Worm (Caenorhabditis elegans) whole organism, late embryonic: ENCODE results near the gene T20D4.11.
"Not testable (repeated sequence)": the region's sequence is repeated elsewhere in the genome, so short reads cannot be mapped to it uniquely, and the experiment has no call there.

Source experiments
- C08G9.2 ChIP-seq: sonication (generic microtip); optimal IDR thresholded peaks from 2 replicates; lab custom pipeline; 2016; ENCODE audit warnings: mild to moderate bottlenecking, missing genetic modification characterization, moderate library complexity, missing compliant biosample characterization
- F13H6.1 ChIP-seq: sonication (generic microtip); optimal IDR thresholded peaks from 2 replicates; lab custom pipeline; 2016; ENCODE audit warnings: missing genetic modification characterization, missing compliant biosample characterization
- K09A11.1 ChIP-seq: sonication (generic microtip); optimal IDR thresholded peaks from 2 replicates; lab custom pipeline; 2017; ENCODE audit warnings: antibody characterized with exemption, mild to moderate bottlenecking, missing genetic modification characterization, missing compliant biosample characterization; ENCODE audit not compliant: insufficient read depth
- Y22D7AL.16 ChIP-seq: sonication (generic microtip); optimal IDR thresholded peaks from 2 replicates; lab custom pipeline; 2016; ENCODE audit warnings: missing genetic modification characterization, missing compliant biosample characterization
- ahr-1 ChIP-seq: sonication (generic microtip); optimal IDR thresholded peaks from 2 replicates; lab custom pipeline; 2016; ENCODE audit warnings: missing genetic modification characterization, missing compliant biosample characterization
- ceh-14 ChIP-seq: sonication (generic microtip); optimal IDR thresholded peaks from 2 replicates; lab custom pipeline; 2016; ENCODE audit warnings: missing genotype, missing genetic modification characterization, missing compliant biosample characterization
- ceh-2 ChIP-seq: sonication (generic microtip); optimal IDR thresholded peaks from 2 replicates; lab custom pipeline; 2016; ENCODE audit warnings: missing genotype, missing genetic modification characterization, missing compliant biosample characterization
- ceh-22 ChIP-seq: sonication (generic microtip); optimal IDR thresholded peaks from 2 replicates; lab custom pipeline; 2017; ENCODE audit warnings: missing biosample characterization, missing genetic modification characterization
- ceh-30 ChIP-seq: fragments of 150-350 bp; optimal IDR thresholded peaks from 2 replicates; lab custom pipeline; 2014; ENCODE audit warnings: missing biosample characterization, missing genetic modification characterization
- ceh-34 ChIP-seq: sonication (generic microtip); optimal IDR thresholded peaks from 2 replicates; lab custom pipeline; 2016; ENCODE audit warnings: mild to moderate bottlenecking, missing genetic modification characterization, missing compliant biosample characterization
- ceh-9 ChIP-seq: sonication (generic microtip); optimal IDR thresholded peaks from 2 replicates; lab custom pipeline; 2016; ENCODE audit warnings: mild to moderate bottlenecking, missing genetic modification characterization, inconsistent platforms, missing compliant biosample characterization
- dmd-4 ChIP-seq: sonication (generic microtip); optimal IDR thresholded peaks from 2 replicates; lab custom pipeline; 2016; ENCODE audit warnings: borderline replicate concordance, missing genetic modification characterization, missing compliant biosample characterization
- dve-1 ChIP-seq: sonication (generic microtip); optimal IDR thresholded peaks from 2 replicates; lab custom pipeline; 2017; ENCODE audit warnings: antibody characterized with exemption, mild to moderate bottlenecking, missing genetic modification characterization, missing compliant biosample characterization
- elt-2 ChIP-seq: sonication (generic microtip); optimal IDR thresholded peaks from 2 replicates; lab custom pipeline; 2016; ENCODE audit warnings: missing genetic modification reagents, missing genetic modification characterization, missing compliant biosample characterization
- elt-4 ChIP-seq: sonication (generic microtip); optimal IDR thresholded peaks from 2 replicates; lab custom pipeline; 2016; ENCODE audit warnings: missing genetic modification characterization, missing compliant biosample characterization
- ets-4 ChIP-seq: sonication (generic microtip); optimal IDR thresholded peaks from 2 replicates; lab custom pipeline; 2016; ENCODE audit warnings: missing genetic modification characterization, missing compliant biosample characterization
- eyg-1 ChIP-seq: sonication (generic microtip); optimal IDR thresholded peaks from 2 replicates; lab custom pipeline; 2016; ENCODE audit warnings: missing genotype, missing genetic modification characterization, missing compliant biosample characterization
- fax-1 ChIP-seq: sonication (generic microtip); optimal IDR thresholded peaks from 2 replicates; lab custom pipeline; 2016; ENCODE audit warnings: missing genotype, missing genetic modification characterization, missing compliant biosample characterization
- hlh-13 ChIP-seq: fragments of 200-800 bp; sonication (Bioruptor generic); optimal IDR thresholded peaks from 2 replicates; lab custom pipeline; 2018; ENCODE audit warnings: mild to moderate bottlenecking, missing genetic modification characterization, missing compliant biosample characterization
- hlh-8 ChIP-seq: sonication (generic microtip); optimal IDR thresholded peaks from 2 replicates; lab custom pipeline; 2016; ENCODE audit warnings: missing genotype, missing genetic modification characterization, missing compliant biosample characterization
- lim-6 ChIP-seq: sonication (generic microtip); optimal IDR thresholded peaks from 2 replicates; lab custom pipeline; 2016; ENCODE audit warnings: missing genetic modification characterization, missing compliant biosample characterization
- lin-11 ChIP-seq: fragments of 200-800 bp; sonication (Bioruptor generic); optimal IDR thresholded peaks from 2 replicates; lab custom pipeline; 2018; ENCODE audit warnings: mild to moderate bottlenecking, missing genetic modification characterization, missing compliant biosample characterization
- mec-3 ChIP-seq: sonication (generic microtip); optimal IDR thresholded peaks from 2 replicates; lab custom pipeline; 2016; ENCODE audit warnings: borderline replicate concordance, missing genetic modification characterization, missing compliant biosample characterization
- nfya-1 ChIP-seq: sonication (generic microtip); optimal IDR thresholded peaks from 2 replicates; lab custom pipeline; 2017; ENCODE audit warnings: missing genetic modification characterization, mild to moderate bottlenecking, missing compliant biosample characterization, antibody characterized with exemption, moderate library complexity
- nhr-232 ChIP-seq: sonication (generic microtip); optimal IDR thresholded peaks from 2 replicates; lab custom pipeline; 2016; ENCODE audit warnings: missing genetic modification characterization, missing compliant biosample characterization
- pag-3 ChIP-seq: sonication (generic microtip); optimal IDR thresholded peaks from 2 replicates; lab custom pipeline; 2016; ENCODE audit warnings: missing compliant biosample characterization, missing genetic modification characterization, borderline replicate concordance
- pat-9 ChIP-seq: fragments of 200-800 bp; sonication (Bioruptor generic); optimal IDR thresholded peaks from 2 replicates; lab custom pipeline; 2018; ENCODE audit warnings: mild to moderate bottlenecking, missing genetic modification characterization, moderate library complexity, missing compliant biosample characterization
- pax-1 ChIP-seq: fragments of 150-350 bp; optimal IDR thresholded peaks from 2 replicates; lab custom pipeline; 2014; ENCODE audit warnings: missing biosample characterization, missing genetic modification characterization
- pha-4 ChIP-seq: fragments of 150-350 bp; optimal IDR thresholded peaks from 2 replicates; lab custom pipeline; 2018; ENCODE audit warnings: missing biosample characterization, missing genetic modification reagents, missing genetic modification characterization
- pqm-1 ChIP-seq: sonication (generic microtip); optimal IDR thresholded peaks from 2 replicates; lab custom pipeline; 2016; ENCODE audit warnings: missing genetic modification characterization, missing compliant biosample characterization
- rnt-1 ChIP-seq: sonication (generic microtip); optimal IDR thresholded peaks from 2 replicates; lab custom pipeline; 2016; ENCODE audit warnings: missing genetic modification characterization, missing compliant biosample characterization
- sdc-2 ChIP-seq: sonication (generic microtip); optimal IDR thresholded peaks from 2 replicates; lab custom pipeline; 2016; ENCODE audit warnings: missing genotype, missing genetic modification characterization, missing compliant biosample characterization
- syd-9 ChIP-seq: sonication (generic microtip); optimal IDR thresholded peaks from 2 replicates; lab custom pipeline; 2016; ENCODE audit warnings: mild to moderate bottlenecking, missing genetic modification characterization, moderate library complexity, missing compliant biosample characterization
- tbx-7 ChIP-seq: sonication (generic microtip); optimal IDR thresholded peaks from 2 replicates; lab custom pipeline; 2016; ENCODE audit warnings: missing genotype, missing genetic modification characterization, missing compliant biosample characterization
- zip-5 ChIP-seq: sonication (generic microtip); optimal IDR thresholded peaks from 2 replicates; lab custom pipeline; 2016; ENCODE audit warnings: missing genetic modification characterization, missing compliant biosample characterization

Gene T20D4.11

DNA sequence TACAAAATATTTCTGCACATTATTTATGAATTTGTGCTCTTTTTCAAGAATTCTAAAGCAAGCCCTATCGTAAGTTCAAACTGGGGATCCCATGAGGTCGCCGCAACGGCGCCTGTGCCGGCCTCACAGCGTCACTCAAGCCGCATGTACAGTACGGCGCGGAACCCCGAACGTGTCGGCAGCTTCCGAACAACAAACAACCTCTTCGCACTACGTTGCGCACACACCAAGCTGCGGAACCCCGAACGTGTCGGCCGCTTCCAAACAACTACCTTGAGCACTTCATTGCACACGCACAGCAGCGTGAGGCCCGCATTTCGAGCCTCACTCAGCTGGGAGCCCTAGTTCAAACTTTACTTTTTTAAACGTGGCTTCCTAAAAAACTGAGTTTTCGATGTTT lies 4.4 kb upstream of the T20D4.11 start:
- TF ChIP-seq sdc-2 (tag; lab: Kevin White, UChicago): no peak
- TF ChIP-seq pha-4: no peak
- no peak for TF ChIP-seq ceh-22 (tag; lab: Kevin White, UChicago)
- no peak for TF ChIP-seq dve-1
- no peak for TF ChIP-seq nfya-1 (tag; lab: Kevin White, UChicago)
- no peak for TF ChIP-seq F13H6.1 (tag; lab: Kevin White, UChicago)
- TF ChIP-seq ceh-14 (tag; lab: Kevin White, UChicago): no peak
- TF ChIP-seq ahr-1 (tag; lab: Kevin White, UChicago): no peak

ce11 chrV:3394694-3395240 lies 3.7 kb upstream of the T20D4.11 start, which contains the start of gene T20D4.15:
Gene T20D4.15, minus strand, starts transcription at chrV:3394744.
- TF ChIP-seq pag-3 (tag; lab: Kevin White, UChicago) (no peak), tbx-7 (tag; lab: Kevin White, UChicago) (no peak), pqm-1 (tag; lab: Kevin White, UChicago) (no peak), syd-9 (tag; lab: Kevin White, UChicago) (no peak), ceh-34 (tag; lab: Kevin White, UChicago) (no peak), mec-3 (no peak), rnt-1 (no peak), Y22D7AL.16 (tag; lab: Kevin White, UChicago) (no peak), pha-4 (no peak), pat-9 (tag; lab: Kevin White, UChicago) (no peak), fax-1 (tag; lab: Kevin White, UChicago) (no peak), eyg-1 (tag; lab: Kevin White, UChicago) (no peak)
- TF ChIP-seq, all 69 proteins: peak for 0

DNA sequence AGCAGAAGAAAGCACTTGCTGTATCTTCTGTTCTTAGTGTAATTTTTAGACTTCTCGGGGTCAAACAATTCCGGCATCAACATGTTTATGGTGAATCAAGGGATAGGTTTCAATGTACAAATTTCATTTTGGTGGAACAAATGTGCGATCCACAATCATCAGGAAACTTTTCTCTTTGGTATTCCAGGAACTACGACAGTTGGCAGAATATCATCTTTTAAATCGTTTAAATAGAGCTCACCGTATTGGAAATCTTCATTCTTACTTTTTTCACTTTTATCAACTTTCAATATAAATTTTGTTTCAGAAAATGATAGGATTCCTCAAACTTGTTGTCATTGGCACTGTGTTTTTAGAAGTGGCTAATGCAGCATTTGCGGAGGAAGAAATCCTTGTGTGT lies 1.7 kb upstream of the T20D4.11 start, which contains the start of gene T20D4.12:
TSS of gene T20D4.12 (plus strand) at position 301 of the 400 bp plus-strand sequence.
- not testable (repeated sequence) for TF ChIP-seq ceh-9, lim-6, nhr-232 (tag; lab: Kevin White, UChicago)

ce11 chrV:3399952-3400351 lies 1.5 kb downstream of the T20D4.11 start, which contains the start of gene T20D4.10:
Gene T20D4.10, plus strand, starts transcription at chrV:3400252.
- TF ChIP-seq ets-4; zip-5 (tag; lab: Kevin White, UChicago); lin-11 (tag; lab: Kevin White, UChicago): not testable (repeated sequence)

ce11 chrV:3408602-3409001 lies 10.1 kb downstream of the T20D4.11 start, which contains the start of gene T20D4.7:
Gene T20D4.7, plus strand, starts transcription at chrV:3408902.
- TF ChIP-seq eyg-1 (tag; lab: Kevin White, UChicago) (no peak), ceh-30 (tag; lab: Kevin White, UChicago) (no peak), hlh-13 (GFP tag; lab: Kevin White, UChicago) (no peak), ceh-22 (tag; lab: Kevin White, UChicago) (no peak), C08G9.2 (tag; lab: Kevin White, UChicago) (no peak), elt-4 (no peak), pax-1 (no peak), Y22D7AL.16 (tag; lab: Kevin White, UChicago) (no peak), hlh-8 (tag; lab: Kevin White, UChicago) (no peak), K09A11.1 (tag; lab: Kevin White, UChicago) (no peak), ceh-2 (tag; lab: Kevin White, UChicago) (no peak), dmd-4 (tag; lab: Kevin White, UChicago) (no peak), pqm-1 (tag; lab: Kevin White, UChicago) (no peak), elt-2 (no peak)
